Worm (Caenorhabditis elegans): ENCODE results near the gene btbd-10.
"Not testable (repeated sequence)": the region's sequence is repeated elsewhere in the genome, so short reads cannot be mapped to it uniquely, and the experiment has no call there.

The btbd-10 gene

ce11 chrII:4888527-4889487 lies 16.0 kb upstream of the btbd-10 start, which contains the start of gene pgm-1:
pgm-1 (plus strand) TSS chrII:4889437.
- TF ChIP-seq ceh-18 (tag; optimal IDR thresholded peaks at IDR 0.05) (peak; percentile 50), elt-2 (tag; optimal IDR thresholded peaks at IDR 0.05) (peak; percentile 45), K02D7.2 (tag; optimal IDR thresholded peaks at IDR 0.05) (no peak), fax-1 (tag; optimal IDR thresholded peaks at IDR 0.05) (no peak), ceh-14 (tag; optimal IDR thresholded peaks at IDR 0.05) (no peak)

ce11 chrII:4891012-4891775 lies 13.6 kb upstream of the btbd-10 start, which contains the start of gene gst-9:
gst-9 (plus strand) TSS chrII:4891585.
- TF ChIP-seq odd-2 (tag; optimal IDR thresholded peaks at IDR 0.05), result no peak
- TF ChIP-seq pha-4 (tag; optimal IDR thresholded peaks at IDR 0.05), result no peak
- TF ChIP-seq dve-1 (tag; optimal IDR thresholded peaks at IDR 0.05), result no peak
- no peak for TF ChIP-seq hlh-13 (GFP tag; optimal IDR thresholded peaks at IDR 0.05)
- TF ChIP-seq nhr-11 (tag; optimal IDR thresholded peaks at IDR 0.05), result no peak
- TF ChIP-seq C08G9.2 (tag; optimal IDR thresholded peaks at IDR 0.05), result no peak
- TF ChIP-seq unc-42 (tag; optimal IDR thresholded peaks at IDR 0.05), result no peak
- TF ChIP-seq ahr-1 (tag; optimal IDR thresholded peaks at IDR 0.05), result no peak

ce11 chrII:4892594-4892993 lies 12.2 kb upstream of the btbd-10 start, which contains the start of gene msp-33:
msp-33 (minus strand) TSS chrII:4892694.
- no peak for TF ChIP-seq ceh-45 (GFP tag; IDR thresholded peaks at IDR 0.05)
- TF ChIP-seq che-1 (tag; optimal IDR thresholded peaks at IDR 0.05), result no peak
- TF ChIP-seq syd-9 (tag; optimal IDR thresholded peaks at IDR 0.05), result no peak
- TF ChIP-seq sox-4 (tag; optimal IDR thresholded peaks at IDR 0.05), result no peak
- no peak for TF ChIP-seq C08G9.2 (tag; optimal IDR thresholded peaks at IDR 0.05)
- no peak for TF ChIP-seq ceh-6 (GFP tag; optimal IDR thresholded peaks at IDR 0.05)
- TF ChIP-seq ceh-9 (tag; optimal IDR thresholded peaks at IDR 0.05), result no peak
- TF ChIP-seq ceh-18 (tag; optimal IDR thresholded peaks at IDR 0.05), result no peak
- no peak for TF ChIP-seq lin-11 (tag; optimal IDR thresholded peaks at IDR 0.05)
- no peak for TF ChIP-seq nfya-1 (tag; optimal IDR thresholded peaks at IDR 0.05)
- no peak for TF ChIP-seq lim-6 (tag; optimal IDR thresholded peaks at IDR 0.05)
- TF ChIP-seq mec-3 (tag; optimal IDR thresholded peaks at IDR 0.05; ENCODE audit: borderline replicate concordance), result no peak
- no peak for TF ChIP-seq unc-86 (tag; optimal IDR thresholded peaks at IDR 0.05)
- no peak for TF ChIP-seq hlh-6 (tag; optimal IDR thresholded peaks at IDR 0.05)

- TF ChIP-seq ceh-48 (tag; optimal IDR thresholded peaks at IDR 0.05); syd-9 (tag; optimal IDR thresholded peaks at IDR 0.05); dmd-4 (tag; optimal IDR thresholded peaks at IDR 0.05; ENCODE audit: borderline replicate concordance): not testable (repeated sequence)
Observed at ce11 chrII:4898529-4898928, 6.3 kb upstream of the btbd-10 start, which contains the start of gene msp-32. msp-32 (plus strand) TSS chrII:4898829.

ce11 chrII:4902035-4902434 lies 2.8 kb upstream of the btbd-10 start, which contains the start of gene R05F9.9:
R05F9.9 (minus strand) TSS chrII:4902100.
- TF ChIP-seq zip-5 (tag; optimal IDR thresholded peaks at IDR 0.05) (no peak), F13H6.1 (tag; optimal IDR thresholded peaks at IDR 0.05) (no peak), elt-2 (tag; optimal IDR thresholded peaks at IDR 0.05) (peak; percentile 35), ceh-48 (tag; optimal IDR thresholded peaks at IDR 0.05) (peak; percentile 79), ceh-18 (tag; optimal IDR thresholded peaks at IDR 0.05) (no peak), ceh-34 (tag; optimal IDR thresholded peaks at IDR 0.05) (no peak), syd-9 (tag; optimal IDR thresholded peaks at IDR 0.05) (no peak), sdc-2 (tag; optimal IDR thresholded peaks at IDR 0.05) (no peak)
